Fruit fly (Drosophila melanogaster) S2 (cell line): Measurements from ENCODE around the gene alpha-PheRS.

Source experiments
- CG8478 ChIP-seq: fragments of >200 bp; optimal IDR thresholded peaks from 2 replicates; lab custom pipeline; 2018
- CTCF ChIP-seq, 2 experiments: fragments of >200 bp; optimal IDR thresholded peaks; 2 replicates each; lab custom pipeline; 2018

dm6 chrX:8112715-8113114, 32.7 kb downstream of the alpha-PheRS start:
- TF ChIP-seq CTCF (optimal IDR thresholded peaks at IDR 0.05; lab: Kevin White, UChicago) (no peak), CG8478 (no peak)
